Worm (Caenorhabditis elegans): ENCODE data around the gene F59A1.11.

The F59A1.11 gene

DNA sequence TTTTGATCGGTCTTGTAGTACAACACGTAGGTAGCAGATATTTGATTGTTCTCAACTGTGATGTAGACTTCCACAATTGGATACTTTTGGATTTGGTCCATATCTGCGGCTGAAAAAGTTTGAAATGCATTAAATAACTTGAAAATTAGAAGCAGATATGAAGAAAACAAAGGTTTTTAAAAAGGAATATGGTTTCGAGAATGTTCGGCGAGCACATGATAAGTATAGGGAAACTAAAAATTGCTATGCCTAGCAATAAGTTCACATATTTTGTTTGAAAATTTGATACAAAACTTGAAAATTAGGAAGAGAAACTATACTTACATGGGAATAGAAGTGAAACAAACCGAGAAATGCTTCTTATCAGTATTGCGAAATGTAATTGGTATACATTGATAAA, 50.2 kb downstream of the F59A1.11 start, which contains the start of gene Y6G8.5:
Gene Y6G8.5, minus strand, starts transcription at position 101 of the 400 bp plus-strand sequence.
- no peak for TF ChIP-seq let-526 (GFP tag; IDR thresholded peaks at IDR 0.05)

DNA sequence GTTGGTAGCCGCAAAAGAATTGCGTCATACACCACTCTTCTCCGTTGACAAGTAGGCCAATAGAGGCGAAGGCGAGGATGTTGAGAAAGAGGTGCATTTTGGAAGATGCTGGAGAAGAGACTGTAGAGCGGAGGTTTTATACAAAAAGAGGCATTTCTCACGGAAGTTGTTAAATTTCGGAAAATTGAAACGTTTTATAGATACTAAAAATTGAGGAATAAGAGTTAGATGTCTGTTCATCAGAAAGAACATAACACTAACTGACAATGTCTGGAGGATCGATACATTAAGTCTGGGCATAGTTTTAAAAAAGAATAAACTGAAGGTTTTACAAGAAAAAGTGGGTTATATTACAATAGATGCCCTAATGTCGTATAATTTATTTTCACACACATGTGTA, 51.6 kb downstream of the F59A1.11 start, which contains the start of gene Y6G8.14:
Gene Y6G8.14, minus strand, starts transcription at position 101 of the 400 bp plus-strand sequence.
- TF ChIP-seq pbrm-1 (GFP tag; IDR thresholded peaks at IDR 0.05): no peak
